Worm (Caenorhabditis elegans): ENCODE measurements around the gene srh-16.

ce11 chrV:12326638-12327037 is 35.0 kb downstream of the srh-16 start:
- TF ChIP-seq tbx-2 (tag; optimal IDR thresholded peaks at IDR 0.05) (no peak), rnt-1 (tag; optimal IDR thresholded peaks at IDR 0.05) (no peak), ceh-22 (tag; optimal IDR thresholded peaks at IDR 0.05) (no peak), ceh-24 (tag; optimal IDR thresholded peaks at IDR 0.05) (no peak), che-1 (tag; optimal IDR thresholded peaks at IDR 0.05) (no peak), elt-2 (tag; optimal IDR thresholded peaks at IDR 0.05) (no peak), Y22D7AL.16 (tag; optimal IDR thresholded peaks at IDR 0.05) (no peak)

Measured in whole organism, late embryonic.